Fruit fly (Drosophila melanogaster) whole organism, embryonic: ENCODE measurements around the gene vkg.

ENCODE experiments used
- Ada2b ChIP-seq: fragments of 200-800 bp; sonication (Bioruptor generic); IDR thresholded peaks from 2 replicates; pipeline ENCODE4 v1.3.6; 2022; ENCODE audit warnings: missing biosample characterization, missing genetic modification characterization
- Adf1 ChIP-seq: fragments of 200-800 bp; sonication (Bioruptor generic); IDR thresholded peaks from 2 replicates; pipeline ENCODE4 v1.3.6; 2022; ENCODE audit warnings: missing biosample characterization, missing genetic modification characterization
- Antp ChIP-seq: fragments of 200-800 bp; sonication (Bioruptor generic); optimal IDR thresholded peaks from 3 replicates; lab custom pipeline; 2016; ENCODE audit warnings: missing biosample characterization, missing genetic modification characterization
- Atf3 ChIP-seq: fragments of 200-800 bp; sonication (Bioruptor generic); optimal IDR thresholded peaks from 3 replicates; lab custom pipeline; 2016; ENCODE audit warnings: missing biosample characterization, missing genetic modification characterization
- B-H2 ChIP-seq: fragments of 200-800 bp; sonication (Bioruptor generic); optimal IDR thresholded peaks from 2 replicates; lab custom pipeline; 2018; ENCODE audit warnings: missing biosample characterization, mild to moderate bottlenecking, missing genetic modification characterization
- BtbVII ChIP-seq: fragments of 200-800 bp; sonication (Bioruptor generic); optimal IDR thresholded peaks from 3 replicates; lab custom pipeline; 2017; ENCODE audit warnings: missing biosample characterization, mild to moderate bottlenecking, missing genetic modification characterization
- CG13624 ChIP-seq: fragments of 200-800 bp; sonication (Bioruptor generic); optimal IDR thresholded peaks from 2 replicates; lab custom pipeline; 2016; ENCODE audit warnings: missing biosample characterization, missing genetic modification characterization
- CG16863 ChIP-seq: fragments of 200-800 bp; sonication (Bioruptor generic); optimal IDR thresholded peaks from 3 replicates; lab custom pipeline; 2016; ENCODE audit warnings: missing biosample characterization, missing genetic modification characterization
- CG17328 ChIP-seq: fragments of 200-800 bp; sonication (Bioruptor generic); IDR thresholded peaks from 2 replicates; pipeline ENCODE4 v1.3.6; 2022; ENCODE audit warnings: missing biosample characterization, missing genetic modification characterization
- CG2712 ChIP-seq: fragments of 200-800 bp; optimal IDR thresholded peaks from 3 replicates; lab custom pipeline; 2019; ENCODE audit warnings: missing biosample characterization, mild to moderate bottlenecking, missing genetic modification characterization, moderate library complexity
- CG31365 ChIP-seq: fragments of 200-800 bp; sonication (Bioruptor generic); optimal IDR thresholded peaks from 2 replicates; lab custom pipeline; 2018; ENCODE audit warnings: missing biosample characterization, mild to moderate bottlenecking, missing genetic modification characterization
- CG32767 ChIP-seq: fragments of 200-800 bp; sonication (Bioruptor generic); IDR thresholded peaks from 2 replicates; pipeline ENCODE4 v1.3.6; 2022; ENCODE audit warnings: missing biosample characterization, missing genetic modification characterization
- CG33213 ChIP-seq: fragments of 200-800 bp; sonication (Bioruptor generic); optimal IDR thresholded peaks from 3 replicates; lab custom pipeline; 2016; ENCODE audit warnings: missing biosample characterization, missing genetic modification characterization
- CG4854 ChIP-seq: fragments of 200-800 bp; sonication (Bioruptor generic); optimal IDR thresholded peaks from 2 replicates; lab custom pipeline; 2016; ENCODE audit warnings: missing biosample characterization, missing genetic modification characterization, inconsistent platforms
- CG9215 ChIP-seq: fragments of 200-800 bp; sonication (Bioruptor generic); IDR thresholded peaks from 2 replicates; pipeline ENCODE4 v1.3.6; 2022; ENCODE audit warnings: missing biosample characterization, missing genetic modification characterization
- CG9797 ChIP-seq: fragments of 200-800 bp; sonication (Bioruptor generic); optimal IDR thresholded peaks from 3 replicates; lab custom pipeline; 2018; ENCODE audit warnings: missing biosample characterization, mild to moderate bottlenecking, missing genetic modification characterization
- CTCF ChIP-seq: fragments of 200-800 bp; sonication (Bioruptor generic); optimal IDR thresholded peaks from 2 replicates; lab custom pipeline; 2017; ENCODE audit warnings: missing biosample characterization, mild to moderate bottlenecking, missing genetic modification characterization, moderate library complexity
- CrebB ChIP-seq: fragments of 200-800 bp; sonication (Bioruptor generic); optimal IDR thresholded peaks from 3 replicates; lab custom pipeline; 2018; ENCODE audit warnings: missing biosample characterization, mild to moderate bottlenecking, missing genetic modification characterization
- Dll ChIP-seq: fragments of 200-800 bp; sonication (Bioruptor generic); IDR thresholded peaks from 4 replicates; pipeline ENCODE4 v1.3.6; 2022; ENCODE audit warnings: missing biosample characterization, missing genetic modification characterization; ENCODE audit not compliant: partially characterized antibody
- Dp ChIP-seq: fragments of 200-800 bp; sonication (Bioruptor generic); optimal IDR thresholded peaks from 2 replicates; lab custom pipeline; 2018; ENCODE audit warnings: missing biosample characterization, mild to moderate bottlenecking, missing genetic modification characterization, moderate library complexity
- Fer3 ChIP-seq: fragments of 200-800 bp; sonication (Bioruptor generic); optimal IDR thresholded peaks from 2 replicates; lab custom pipeline; 2018; ENCODE audit warnings: missing biosample characterization, mild to moderate bottlenecking, missing genetic modification characterization, moderate library complexity
- Gug ChIP-seq: fragments of 200-800 bp; sonication (Bioruptor generic); IDR thresholded peaks from 4 replicates; pipeline ENCODE4 v1.3.6; 2022; ENCODE audit warnings: missing biosample characterization, missing genetic modification characterization
- HLH54F ChIP-seq: fragments of 200-800 bp; sonication (Bioruptor generic); optimal IDR thresholded peaks from 3 replicates; lab custom pipeline; 2016; ENCODE audit warnings: missing biosample characterization, missing genetic modification characterization
- Hand ChIP-seq: fragments of 200-800 bp; sonication (Bioruptor generic); optimal IDR thresholded peaks from 2 replicates; lab custom pipeline; 2017; ENCODE audit warnings: mild to moderate bottlenecking, missing biosample characterization, missing genetic modification reagents, missing genetic modification characterization
- HmgD ChIP-seq: fragments of 200-800 bp; sonication (Bioruptor generic); optimal IDR thresholded peaks from 3 replicates; lab custom pipeline; 2016; ENCODE audit warnings: missing biosample characterization, missing genetic modification characterization
- Max ChIP-seq: fragments of 200-800 bp; sonication (Bioruptor generic); optimal IDR thresholded peaks from 2 replicates; lab custom pipeline; 2016; ENCODE audit warnings: missing biosample characterization, mild to moderate bottlenecking, missing genetic modification characterization
- Pdp1 ChIP-seq, 2 experiments: fragments of 200-800 bp; sonication (Bioruptor generic); optimal IDR thresholded peaks; 3 replicates each; lab custom pipeline; 2016; ENCODE audit warnings: missing biosample characterization in 2 of 2, missing genetic modification characterization in 2 of 2, mild to moderate bottlenecking in 1 of 2, moderate library complexity in 1 of 2
- Rx ChIP-seq: fragments of 200-800 bp; sonication (Bioruptor generic); IDR thresholded peaks from 2 replicates; pipeline ENCODE4 v1.3.6; 2022; ENCODE audit warnings: missing biosample characterization, missing genetic modification characterization
- Ssrp ChIP-seq: fragments of 200-800 bp; sonication (Bioruptor generic); optimal IDR thresholded peaks from 2 replicates; lab custom pipeline; 2018; ENCODE audit warnings: missing biosample characterization, mild to moderate bottlenecking, missing genetic modification characterization, moderate library complexity
- ato ChIP-seq: fragments of 200-800 bp; sonication (Bioruptor generic); IDR thresholded peaks from 2 replicates; pipeline ENCODE4 v1.3.6; 2022; ENCODE audit warnings: missing biosample characterization, missing genetic modification characterization; ENCODE audit not compliant: partially characterized antibody
- bsh ChIP-seq, 2 experiments: fragments of 200-800 bp; sonication (Bioruptor generic); optimal IDR thresholded peaks; 2 replicates each; lab custom pipeline; 2017 to 2018; ENCODE audit warnings: mild to moderate bottlenecking in 2 of 2, missing biosample characterization in 2 of 2, missing genetic modification characterization in 2 of 2, moderate library complexity in 1 of 2
- crp ChIP-seq, 2 experiments: fragments of 200-800 bp; sonication (Bioruptor generic); optimal IDR thresholded peaks; 2 replicates in 1 of 2; 3 replicates in 1 of 2; lab custom pipeline; 2017; ENCODE audit warnings: missing biosample characterization in 2 of 2, missing genetic modification characterization in 2 of 2, mild to moderate bottlenecking in 1 of 2, moderate library complexity in 1 of 2
- dysf ChIP-seq: fragments of 200-800 bp; sonication (Bioruptor generic); IDR thresholded peaks from 3 replicates; pipeline ENCODE4 v1.3.6; 2022; ENCODE audit warnings: missing biosample characterization, missing genetic modification characterization
- eyg ChIP-seq: fragments of 200-800 bp; sonication (Bioruptor generic); optimal IDR thresholded peaks from 3 replicates; lab custom pipeline; 2016; ENCODE audit warnings: missing biosample characterization, missing genetic modification characterization
- fd64A ChIP-seq: fragments of 200-800 bp; sonication (Bioruptor generic); optimal IDR thresholded peaks from 3 replicates; lab custom pipeline; 2018; ENCODE audit warnings: missing biosample characterization, mild to moderate bottlenecking, missing genetic modification characterization
- gem ChIP-seq: fragments of 200-800 bp; sonication (Bioruptor generic); optimal IDR thresholded peaks from 2 replicates; lab custom pipeline; 2019; ENCODE audit warnings: missing biosample characterization, mild to moderate bottlenecking, missing genetic modification characterization, moderate library complexity
- gro ChIP-seq: fragments of 200-800 bp; sonication (Bioruptor generic); optimal IDR thresholded peaks from 2 replicates; lab custom pipeline; 2016; ENCODE audit warnings: missing biosample characterization, missing genetic modification characterization
- gt ChIP-seq: fragments of 200-800 bp; sonication (Bioruptor generic); IDR thresholded peaks from 2 replicates; pipeline ENCODE4 v1.3.6; 2022; ENCODE audit warnings: missing biosample characterization, missing genetic modification characterization
- p53 ChIP-seq: fragments of 200-800 bp; sonication (Bioruptor generic); optimal IDR thresholded peaks from 2 replicates; lab custom pipeline; 2016; ENCODE audit warnings: missing biosample characterization, missing genetic modification characterization
- unpg ChIP-seq: fragments of 200-800 bp; sonication (Bioruptor generic); optimal IDR thresholded peaks from 3 replicates; lab custom pipeline; 2018; ENCODE audit warnings: missing biosample characterization, mild to moderate bottlenecking, missing genetic modification characterization, moderate library complexity
- wdn ChIP-seq: fragments of 200-800 bp; sonication (Bioruptor generic); IDR thresholded peaks from 2 replicates; pipeline ENCODE4 v1.3.6; 2022; ENCODE audit warnings: missing biosample characterization, missing genetic modification characterization
- zfh2 ChIP-seq: fragments of 200-800 bp; sonication (Bioruptor generic); optimal IDR thresholded peaks from 2 replicates; lab custom pipeline; 2016; ENCODE audit warnings: missing biosample characterization, missing genetic modification characterization

Gene vkg

dm6 chr2L:5052367-5052914 lies 24.4 kb upstream of the vkg start, which contains the start of gene senju (continued):
- TF ChIP-seq zfh2 (peak; percentile 90), wdn (GFP tag; lab: Robert Waterston, UW) (peak; percentile 66), Atf3 (GFP tag; lab: Kevin White, UChicago) (peak; percentile 74), Hand (peak; percentile 82), Ssrp (peak; percentile 66), HLH54F (peak; percentile 81), CG16863 (GFP tag; lab: Kevin White, UChicago) (peak; percentile 85), B-H2 (GFP tag; lab: Kevin White, UChicago) (peak; percentile 88), CG17328 (GFP tag; lab: Robert Waterston, UW) (peak; percentile 92), p53 (GFP tag; lab: Kevin White, UChicago) (peak; percentile 69), bsh (GFP tag; optimal IDR thresholded peaks at IDR 0.05; lab: Kevin White, UChicago) (peak; percentile 72 to 82), ato (GFP tag; lab: Robert Waterston, UW) (peak; percentile 66), Antp (peak; percentile 90), Dp (GFP tag; lab: Kevin White, UChicago) (peak; percentile 46), Ada2b (GFP tag; lab: Robert Waterston, UW) (peak; percentile 81), gem (tag; lab: Kevin White, UChicago) (peak; percentile 91), CG13624 (GFP tag; lab: Kevin White, UChicago) (peak; percentile 89), CG9797 (GFP tag; lab: Kevin White, UChicago) (peak; percentile 61), CG31365 (tag; lab: Kevin White, UChicago) (peak; percentile 75), Fer3 (tag; lab: Kevin White, UChicago) (peak; percentile 74), CrebB (tag; lab: Kevin White, UChicago) (peak; percentile 69), unpg (GFP tag; lab: Kevin White, UChicago) (peak; percentile 80), CG9215 (GFP tag; lab: Robert Waterston, UW) (peak; percentile 62), Rx (peak; percentile 87), Dll (GFP tag; lab: Robert Waterston, UW) (peak; percentile 57; the same call in 2 of the 4 replicates), fd64A (peak; percentile 59), Adf1 (GFP tag; lab: Robert Waterston, UW) (peak; percentile 62), CG32767 (GFP tag; lab: Robert Waterston, UW) (peak; percentile 64; the same call in 1 of the 2 replicates), CTCF (peak; percentile 55), gt (GFP tag; lab: Robert Waterston, UW) (no peak), Max (GFP tag; lab: Kevin White, UChicago) (peak; percentile 90), Pdp1 (GFP tag; optimal IDR thresholded peaks at IDR 0.05; lab: Kevin White, UChicago) (peak; percentile 79 to 80), HmgD (peak; percentile 87), crp (GFP tag; optimal IDR thresholded peaks at IDR 0.05; lab: Kevin White, UChicago) (peak; percentile 92 to 99), gro (GFP tag; lab: Kevin White, UChicago) (peak; percentile 90), Gug (peak; percentile 81), CG4854 (GFP tag; lab: Kevin White, UChicago) (peak; percentile 79), BtbVII (peak; percentile 84), eyg (peak; percentile 82), CG2712 (tag; lab: Kevin White, UChicago) (peak; percentile 76), CG33213 (peak; percentile 81), dysf (GFP tag; lab: Robert Waterston, UW) (peak; percentile 89)
- TF ChIP-seq, all 482 proteins: peak for 433
